Worm (Caenorhabditis elegans) whole organism, early embryonic: ENCODE measurements around the gene ceh-62.

Experiments used
- B0310.2 ChIP-seq: sonication (generic microtip); optimal IDR thresholded peaks from 2 replicates; lab custom pipeline; 2016; ENCODE audit warnings: mild to moderate bottlenecking, missing genetic modification characterization, missing compliant biosample characterization
- F13C5.2 ChIP-seq: sonication (generic microtip); optimal IDR thresholded peaks from 2 replicates; lab custom pipeline; 2017; ENCODE audit warnings: mild to moderate bottlenecking, missing genetic modification characterization, inconsistent platforms, missing compliant biosample characterization
- aly-1 ChIP-seq: sonication (generic microtip); optimal IDR thresholded peaks from 2 replicates; lab custom pipeline; 2016; ENCODE audit warnings: missing genetic modification characterization, missing compliant biosample characterization
- ama-1 ChIP-seq: fragments of 150-350 bp; optimal IDR thresholded peaks from 2 replicates; lab custom pipeline; 2014
- ceh-13 ChIP-seq: fragments of 200-800 bp; sonication (Bioruptor generic); optimal IDR thresholded peaks from 2 replicates; lab custom pipeline; 2018; ENCODE audit warnings: mild to moderate bottlenecking, missing genetic modification characterization, missing compliant biosample characterization
- ceh-36 ChIP-seq: sonication (generic microtip); optimal IDR thresholded peaks from 2 replicates; lab custom pipeline; 2016; ENCODE audit warnings: missing genetic modification characterization, inconsistent platforms, missing compliant biosample characterization
- ets-7 ChIP-seq: sonication (generic microtip); optimal IDR thresholded peaks from 2 replicates; lab custom pipeline; 2016; ENCODE audit warnings: missing genotype, missing genetic modification characterization, missing compliant biosample characterization
- flt-1 ChIP-seq: fragments of 200-800 bp; sonication (Bioruptor generic); IDR thresholded peaks from 2 replicates; pipeline ENCODE4 v1.3.6; 2022; ENCODE audit warnings: missing genetic modification characterization, missing compliant biosample characterization
- hmbx-1 ChIP-seq: sonication (generic microtip); optimal IDR thresholded peaks from 2 replicates; lab custom pipeline; 2016; ENCODE audit warnings: mild to moderate bottlenecking, missing genetic modification characterization, missing compliant biosample characterization
- hmg-4 ChIP-seq: fragments of 200-800 bp; sonication (Bioruptor generic); optimal IDR thresholded peaks from 2 replicates; lab custom pipeline; 2018; ENCODE audit warnings: mild to moderate bottlenecking, missing genetic modification characterization, missing compliant biosample characterization
- hnd-1 ChIP-seq: sonication (generic microtip); optimal IDR thresholded peaks from 2 replicates; lab custom pipeline; 2016; ENCODE audit warnings: missing genetic modification characterization, missing compliant biosample characterization
- pes-1 ChIP-seq: fragments of 200-800 bp; sonication (Bioruptor generic); IDR thresholded peaks from 2 replicates; pipeline ENCODE4 v1.3.6; 2022; ENCODE audit warnings: missing genetic modification reagents, missing genetic modification characterization, missing compliant biosample characterization
- scrt-1 ChIP-seq: fragments of 200-800 bp; sonication (Bioruptor generic); IDR thresholded peaks from 2 replicates; pipeline ENCODE4 v1.3.6; 2022; ENCODE audit warnings: missing genetic modification characterization, missing compliant biosample characterization
- sea-1 ChIP-seq: fragments of 200-800 bp; sonication (Bioruptor generic); conservative IDR thresholded peaks from 2 replicates; pipeline ENCODE4 v1.3.6; 2022; ENCODE audit warnings: missing genetic modification characterization, missing compliant biosample characterization
- tbx-11 ChIP-seq: fragments of 200-800 bp; sonication (Bioruptor generic); IDR thresholded peaks from 2 replicates; pipeline ENCODE4 v1.3.6; 2022; ENCODE audit warnings: missing genetic modification characterization, missing compliant biosample characterization
- tbx-37 ChIP-seq: fragments of 200-800 bp; sonication (Bioruptor generic); conservative IDR thresholded peaks from 2 replicates; pipeline ENCODE4 v1.3.6; 2022; ENCODE audit warnings: missing genetic modification reagents, missing genetic modification characterization, missing compliant biosample characterization
- tra-4 ChIP-seq: sonication (generic microtip); optimal IDR thresholded peaks from 2 replicates; lab custom pipeline; 2017; ENCODE audit warnings: missing genetic modification characterization, missing compliant biosample characterization

Gene ceh-62

DNA sequence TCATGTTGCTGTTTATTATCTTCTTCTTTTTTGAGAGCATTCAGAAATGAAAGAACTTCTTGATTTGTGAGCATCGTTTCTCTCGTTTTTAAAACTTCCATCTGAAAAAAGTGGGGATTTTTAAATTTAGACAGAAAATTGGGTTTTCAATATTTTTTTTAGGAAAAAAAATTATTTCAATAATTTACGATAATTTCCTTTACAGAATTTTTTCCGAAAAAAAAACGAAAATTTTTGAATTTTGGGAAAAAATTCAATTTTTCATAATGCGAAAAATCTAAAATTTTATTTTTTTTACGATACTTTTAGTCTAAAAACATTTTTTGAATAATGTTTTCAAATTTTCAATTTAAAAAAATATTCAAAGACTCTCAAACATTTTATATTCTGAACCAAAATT is 51.5 kb downstream of the ceh-62 start, which contains the start of gene M106.7:
Gene M106.7 (minus strand): TSS at position 101 of the 400 bp plus-strand sequence.
- TF ChIP-seq ceh-36 (tag; lab: Kevin White, UChicago) (no peak), tbx-37 (no peak), ama-1 (lab: Kevin White, UChicago) (no peak), flt-1 (GFP tag; lab: Robert Waterston, UW) (no peak), sea-1 (GFP tag; lab: Robert Waterston, UW) (no peak), hnd-1 (tag; lab: Kevin White, UChicago) (no peak), F13C5.2 (tag; lab: Kevin White, UChicago) (no peak), tra-4 (tag; lab: Kevin White, UChicago) (no peak), ets-7 (tag; lab: Kevin White, UChicago) (no peak), aly-1 (tag; lab: Kevin White, UChicago) (no peak), tbx-11 (no peak), hmg-4 (no peak), hmbx-1 (tag; lab: Kevin White, UChicago) (no peak), pes-1 (GFP tag; lab: Robert Waterston, UW) (no peak), ceh-13 (GFP tag; lab: Kevin White, UChicago) (no peak), scrt-1 (GFP tag; lab: Robert Waterston, UW) (no peak), B0310.2 (no peak)
